Fruit fly (Drosophila melanogaster) Kc167 (cell line): ENCODE data around the gene Mms19.

Experiments used
- Myc ChIP-seq: fragments of >200 bp; optimal IDR thresholded peaks from 2 replicates; lab custom pipeline; 2017; ENCODE audit warnings: missing external identifiers
- Sin3A ChIP-seq: fragments of >200 bp; optimal IDR thresholded peaks from 2 replicates; lab custom pipeline; 2018; ENCODE audit warnings: missing external identifiers
- h ChIP-seq: fragments of >200 bp; optimal IDR thresholded peaks from 3 replicates; lab custom pipeline; 2018; ENCODE audit warnings: missing external identifiers
- insv ChIP-seq: fragments of >200 bp; optimal IDR thresholded peaks from 3 replicates; lab custom pipeline; 2018; ENCODE audit warnings: missing external identifiers
- psq ChIP-seq: fragments of >200 bp; optimal IDR thresholded peaks from 2 replicates; lab custom pipeline; 2017; ENCODE audit warnings: missing external identifiers
- ttk ChIP-seq: sonication (Bioruptor generic); optimal IDR thresholded peaks from 2 replicates; lab custom pipeline; 2017; ENCODE audit warnings: missing external identifiers

dm6 chr3R:5264251-5265098 is 32.1 kb downstream of the Mms19 start:
- TF ChIP-seq psq (lab: Kevin White, UChicago) (no peak), ttk (lab: Kevin White, UChicago) (no peak), h (lab: Kevin White, UChicago) (no peak), Sin3A (lab: Kevin White, UChicago) (no peak), insv (no peak), Myc (lab: Kevin White, UChicago) (no peak)
